Worm (Caenorhabditis elegans) whole organism, young adult: Measurements from ENCODE around the gene F16B4.2.

Experiments
- B0261.1 ChIP-seq: sonication (generic microtip); optimal IDR thresholded peaks from 2 replicates; lab custom pipeline; 2016; ENCODE audit warnings: mild to moderate bottlenecking, missing genetic modification characterization, moderate library complexity, missing compliant biosample characterization
- C06A6.2 ChIP-seq: fragments of 200-800 bp; sonication (Bioruptor generic); conservative IDR thresholded peaks from 2 replicates; pipeline ENCODE4 v1.3.6; 2022; ENCODE audit warnings: missing genetic modification characterization, missing compliant biosample characterization
- F37B4.10 ChIP-seq: fragments of 200-800 bp; sonication (Bioruptor generic); IDR thresholded peaks from 2 replicates; pipeline ENCODE4 v1.3.6; 2022; ENCODE audit warnings: missing genetic modification characterization, missing compliant biosample characterization
- Y53G8AR.9 ChIP-seq: fragments of 200-800 bp; sonication (Bioruptor generic); conservative IDR thresholded peaks from 2 replicates; pipeline ENCODE4 v1.3.6; 2022; ENCODE audit warnings: missing genetic modification reagents, missing genetic modification characterization, missing compliant biosample characterization
- Y56A3A.18 ChIP-seq: fragments of 200-800 bp; sonication (Bioruptor generic); IDR thresholded peaks from 2 replicates; pipeline ENCODE4 v1.3.6; 2022; ENCODE audit warnings: missing genetic modification reagents, missing genetic modification characterization, missing compliant biosample characterization
- akir-1 ChIP-seq: fragments of 200-800 bp; sonication (Bioruptor generic); optimal IDR thresholded peaks from 2 replicates; lab custom pipeline; 2018; ENCODE audit warnings: mild to moderate bottlenecking, missing genetic modification characterization, moderate library complexity, missing compliant biosample characterization
- ama-1 ChIP-seq, 3 experiments: fragments of 150-350 bp in 1 of 3; sonication (generic microtip) in 2 of 3; optimal IDR thresholded peaks; 2 replicates each; lab custom pipeline; 2014 to 2018; ENCODE audit warnings: missing biosample characterization in 2 of 3, missing genetic modification characterization in 2 of 3, missing genetic modification reagents in 2 of 3
- aptf-2 ChIP-seq: fragments of 200-800 bp; sonication (Bioruptor generic); conservative IDR thresholded peaks from 2 replicates; pipeline ENCODE4 v1.3.6; 2022; ENCODE audit warnings: missing genetic modification reagents, missing genetic modification characterization, missing compliant biosample characterization
- attf-5 ChIP-seq: fragments of 200-800 bp; sonication (Bioruptor generic); optimal IDR thresholded peaks from 2 replicates; lab custom pipeline; 2018; ENCODE audit warnings: mild to moderate bottlenecking, missing genetic modification characterization, missing compliant biosample characterization
- cebp-2 ChIP-seq: fragments of 200-800 bp; sonication (Bioruptor generic); IDR thresholded peaks from 2 replicates; pipeline ENCODE4 v1.3.6; 2022; ENCODE audit warnings: missing genetic modification characterization, missing compliant biosample characterization
- die-1 ChIP-seq: sonication (generic microtip); optimal IDR thresholded peaks from 2 replicates; lab custom pipeline; 2016; ENCODE audit warnings: missing genotype, mild to moderate bottlenecking, missing genetic modification characterization, missing compliant biosample characterization
- dox-1 ChIP-seq: fragments of 200-800 bp; sonication (Bioruptor generic); IDR thresholded peaks from 2 replicates; pipeline ENCODE4 v1.3.6; 2022; ENCODE audit warnings: missing genetic modification reagents, missing genetic modification characterization, missing compliant biosample characterization
- egrh-3 ChIP-seq: fragments of 200-800 bp; sonication (Bioruptor generic); IDR thresholded peaks from 2 replicates; pipeline ENCODE4 v1.3.6; 2022; ENCODE audit warnings: missing genetic modification reagents, missing genetic modification characterization, missing compliant biosample characterization
- him-1 ChIP-seq: sonication (generic microtip); optimal IDR thresholded peaks from 2 replicates; lab custom pipeline; 2016; ENCODE audit warnings: missing genotype, missing genetic modification reagents, missing genetic modification characterization, missing compliant biosample characterization
- hlh-12 ChIP-seq: sonication (generic microtip); optimal IDR thresholded peaks from 2 replicates; lab custom pipeline; 2016; ENCODE audit warnings: missing genetic modification characterization, missing compliant biosample characterization
- hmg-20 ChIP-seq: fragments of 200-800 bp; sonication (Bioruptor generic); IDR thresholded peaks from 2 replicates; pipeline ENCODE4 v1.3.6; 2022; ENCODE audit warnings: missing genetic modification reagents, missing genetic modification characterization, missing compliant biosample characterization
- hrde-1 ChIP-seq: sonication (generic microtip); optimal IDR thresholded peaks from 2 replicates; lab custom pipeline; 2016; ENCODE audit warnings: missing genetic modification characterization, mild to moderate bottlenecking, missing compliant biosample characterization, moderate library complexity, missing genotype, missing genetic modification reagents, borderline replicate concordance
- lag-1 ChIP-seq: fragments of 200-800 bp; sonication (Bioruptor generic); IDR thresholded peaks from 2 replicates; pipeline ENCODE4 v1.3.6; 2022; ENCODE audit warnings: missing genetic modification reagents, missing genetic modification characterization, missing compliant biosample characterization
- lin-26 ChIP-seq: fragments of 200-800 bp; sonication (Bioruptor generic); IDR thresholded peaks from 2 replicates; pipeline ENCODE4 v1.3.6; 2022; ENCODE audit warnings: missing genetic modification reagents, missing genetic modification characterization, missing compliant biosample characterization
- lin-35 ChIP-seq, 3 experiments: fragments of 150-350 bp in 2 of 3; sonication (generic microtip) in 1 of 3; optimal IDR thresholded peaks; 2 replicates each; lab custom pipeline; 2014 to 2018; ENCODE audit warnings: missing biosample characterization in 3 of 3, missing genetic modification characterization in 3 of 3, missing genetic modification reagents in 3 of 3
- lin-40 ChIP-seq: sonication (generic microtip); optimal IDR thresholded peaks from 2 replicates; lab custom pipeline; 2016; ENCODE audit warnings: missing genetic modification characterization, mild to moderate bottlenecking, missing compliant biosample characterization, missing genotype, missing genetic modification reagents
- lsl-1 ChIP-seq: fragments of 200-800 bp; sonication (Bioruptor generic); optimal IDR thresholded peaks from 2 replicates; lab custom pipeline; 2018; ENCODE audit warnings: mild to moderate bottlenecking, missing genetic modification characterization, moderate library complexity, missing compliant biosample characterization
- mcd-1 ChIP-seq: fragments of 200-800 bp; sonication (Bioruptor generic); IDR thresholded peaks from 2 replicates; pipeline ENCODE4 v1.3.6; 2022; ENCODE audit warnings: missing genetic modification reagents, missing genetic modification characterization, missing compliant biosample characterization
- nhr-80 ChIP-seq: sonication (generic microtip); optimal IDR thresholded peaks from 2 replicates; lab custom pipeline; 2016; ENCODE audit warnings: missing genetic modification characterization, missing compliant biosample characterization
- rec-8 ChIP-seq, 2 experiments: sonication (generic microtip); optimal IDR thresholded peaks; 2 replicates each; lab custom pipeline; 2016; ENCODE audit warnings: mild to moderate bottlenecking in 2 of 2, missing genetic modification characterization in 2 of 2, missing genetic modification reagents in 2 of 2, missing genotype in 2 of 2, missing biosample characterization in 1 of 2, missing compliant biosample characterization in 1 of 2, moderate library complexity in 1 of 2
- ztf-18 ChIP-seq: sonication (generic microtip); optimal IDR thresholded peaks from 2 replicates; lab custom pipeline; 2016; ENCODE audit warnings: missing genotype, mild to moderate bottlenecking, missing genetic modification characterization, missing compliant biosample characterization
- ztf-3 ChIP-seq: fragments of 200-800 bp; sonication (Bioruptor generic); optimal IDR thresholded peaks from 2 replicates; lab custom pipeline; 2018; ENCODE audit warnings: mild to moderate bottlenecking, missing genetic modification characterization, missing compliant biosample characterization
- ztf-6 ChIP-seq: fragments of 200-800 bp; sonication (Bioruptor generic); IDR thresholded peaks from 2 replicates; pipeline ENCODE4 v1.3.6; 2022; ENCODE audit warnings: missing genetic modification reagents, missing genetic modification characterization, missing compliant biosample characterization

F16B4.2 gene

ce11 chrV:1586906-1587305 lies 13.9 kb upstream of the F16B4.2 start, which contains the start of gene F16B4.6:
F16B4.6 (plus strand) TSS chrV:1587206.
- no peak for TF ChIP-seq ztf-3 (GFP tag; lab: Kevin White, UChicago)
- TF ChIP-seq, all 124 proteins: peak for 0

- TF ChIP-seq akir-1 (GFP tag; lab: Kevin White, UChicago) = no peak
- no peak for TF ChIP-seq ztf-18 (tag; lab: Kevin White, UChicago)
- TF ChIP-seq Y56A3A.18 (GFP tag; lab: Robert Waterston, UW) = no peak
- no peak for TF ChIP-seq lin-35 (GFP tag; optimal IDR thresholded peaks at IDR 0.05; lab: Kevin White, UChicago)
- no peak for TF ChIP-seq cebp-2
- TF ChIP-seq hlh-12 (tag; lab: Kevin White, UChicago) = no peak
- no peak for TF ChIP-seq hrde-1 (tag; lab: Kevin White, UChicago)
- TF ChIP-seq B0261.1 = no peak
- no peak for TF ChIP-seq lsl-1 (GFP tag; lab: Kevin White, UChicago)
- TF ChIP-seq aptf-2 = no peak
- no peak for TF ChIP-seq F37B4.10
- no peak for TF ChIP-seq Y53G8AR.9 (GFP tag; lab: Robert Waterston, UW)
- TF ChIP-seq, all 124 proteins: peak for 0
Observed at ce11 chrV:1588128-1588527, 12.7 kb upstream of the F16B4.2 start, which contains the start of gene F16B4.5. F16B4.5 (plus strand) TSS chrV:1588428.

ce11 chrV:1593799-1594420 lies 6.9 kb upstream of the F16B4.2 start, which contains the start of gene F16B4.4:
F16B4.4 (plus strand) TSS chrV:1594019.
- TF ChIP-seq ama-1 (optimal IDR thresholded peaks at IDR 0.05; lab: Kevin White, UChicago) (peak; percentile 48), ama-1 (GFP tag; optimal IDR thresholded peaks at IDR 0.05; lab: Kevin White, UChicago) (no peak), lag-1 (GFP tag; lab: Robert Waterston, UW) (no peak)
- TF ChIP-seq, all 124 proteins: peak for 1

- TF ChIP-seq ztf-6 (GFP tag; lab: Robert Waterston, UW) = no peak
- no peak for TF ChIP-seq cebp-2
- TF ChIP-seq lin-40 (tag; lab: Kevin White, UChicago) = peak; percentile 25
Observed at ce11 chrV:1594554-1595092, 6.2 kb upstream of the F16B4.2 start.

ce11 chrV:1599088-1599487 lies 1.8 kb upstream of the F16B4.2 start:
- TF ChIP-seq attf-5 (GFP tag; lab: Kevin White, UChicago) = peak; percentile 31
- 0 out of 2 replicates have a peak, but pooled peaks have one; percentile 24 for TF ChIP-seq hmg-20 (GFP tag; lab: Robert Waterston, UW)
- peak; percentile 53; the same call in 1 of the 2 replicates for TF ChIP-seq egrh-3 (GFP tag; lab: Robert Waterston, UW)
- TF ChIP-seq ztf-18 (tag; lab: Kevin White, UChicago) = peak; percentile 90
- TF ChIP-seq dox-1 (GFP tag; lab: Robert Waterston, UW) = peak; percentile 49; the same call in 1 of the 2 replicates
- TF ChIP-seq mcd-1 (GFP tag; lab: Robert Waterston, UW) = peak; percentile 55
- TF ChIP-seq nhr-80 (tag; lab: Kevin White, UChicago) = peak; percentile 32

ce11 chrV:1607790-1608189 lies 7.0 kb downstream of the F16B4.2 start, which contains the start of gene nhr-178:
nhr-178 (minus strand) TSS chrV:1607953.
- no peak for TF ChIP-seq rec-8 (tag; optimal IDR thresholded peaks at IDR 0.05; lab: Kevin White, UChicago)
- no peak for TF ChIP-seq him-1 (tag; lab: Kevin White, UChicago)
- TF ChIP-seq die-1 (tag; lab: Kevin White, UChicago) = no peak
- TF ChIP-seq cebp-2 = no peak
- no peak for TF ChIP-seq C06A6.2 (GFP tag; lab: Robert Waterston, UW)
- TF ChIP-seq lin-40 (tag; lab: Kevin White, UChicago) = peak; percentile 40
- TF ChIP-seq nhr-80 (tag; lab: Kevin White, UChicago) = peak; percentile 84
- no peak for TF ChIP-seq lin-26 (GFP tag; lab: Robert Waterston, UW)
- no peak for TF ChIP-seq B0261.1
- TF ChIP-seq, all 124 proteins: peak for 2
